Worm (Caenorhabditis elegans): ENCODE data around the gene F38A5.6.

ce11 chrIV:6572655-6573054, 24.5 kb downstream of the F38A5.6 start:
- no peak for TF ChIP-seq flt-1 (GFP tag; IDR thresholded peaks at IDR 0.05)
- TF ChIP-seq scrt-1 (GFP tag; IDR thresholded peaks at IDR 0.05) = no peak
- no peak for TF ChIP-seq tbx-11 (GFP tag; IDR thresholded peaks at IDR 0.05)
- TF ChIP-seq B0310.2 (tag; optimal IDR thresholded peaks at IDR 0.05) = no peak
- no peak for TF ChIP-seq ama-1 (optimal IDR thresholded peaks at IDR 0.05)
- no peak for TF ChIP-seq ceh-36 (tag; optimal IDR thresholded peaks at IDR 0.05)

Measured in whole organism, early embryonic.